Fruit fly (Drosophila melanogaster) Kc167 (cell line): ENCODE measurements around the gene Sirt1.

Source experiments
- Myc ChIP-seq: fragments of >200 bp; optimal IDR thresholded peaks from 2 replicates; lab custom pipeline; 2017; ENCODE audit warnings: missing external identifiers
- Sin3A ChIP-seq: fragments of >200 bp; optimal IDR thresholded peaks from 2 replicates; lab custom pipeline; 2018; ENCODE audit warnings: missing external identifiers
- h ChIP-seq: fragments of >200 bp; optimal IDR thresholded peaks from 3 replicates; lab custom pipeline; 2018; ENCODE audit warnings: missing external identifiers
- insv ChIP-seq: fragments of >200 bp; optimal IDR thresholded peaks from 3 replicates; lab custom pipeline; 2018; ENCODE audit warnings: missing external identifiers
- psq ChIP-seq: fragments of >200 bp; optimal IDR thresholded peaks from 2 replicates; lab custom pipeline; 2017; ENCODE audit warnings: missing external identifiers
- ttk ChIP-seq: sonication (Bioruptor generic); optimal IDR thresholded peaks from 2 replicates; lab custom pipeline; 2017; ENCODE audit warnings: missing external identifiers

Sirt1 gene

DNA sequence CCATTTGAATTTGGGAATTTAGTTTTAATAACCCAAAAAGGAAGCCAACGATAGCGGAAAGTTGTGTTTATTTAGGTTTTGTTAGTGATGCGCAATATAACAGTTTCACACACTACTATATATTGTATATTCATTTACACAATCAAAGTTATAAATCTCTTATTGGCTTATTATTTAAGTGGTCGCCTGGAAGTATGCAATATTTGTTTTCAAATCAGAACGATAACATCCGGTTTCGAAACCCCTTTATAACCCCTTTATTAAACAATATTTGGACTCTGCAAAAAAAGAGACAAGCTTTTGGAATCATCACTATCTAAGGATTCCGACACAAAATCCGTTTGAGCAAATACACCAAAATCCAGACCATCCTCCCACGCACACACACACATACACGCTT, 7.5 kb upstream of the Sirt1 start:
- no peak for TF ChIP-seq Myc (lab: Kevin White, UChicago)
- no peak for TF ChIP-seq insv (lab: Kevin White, UChicago)
- no peak for TF ChIP-seq psq
- no peak for TF ChIP-seq ttk (lab: Kevin White, UChicago)
- TF ChIP-seq h (lab: Kevin White, UChicago) = no peak

DNA sequence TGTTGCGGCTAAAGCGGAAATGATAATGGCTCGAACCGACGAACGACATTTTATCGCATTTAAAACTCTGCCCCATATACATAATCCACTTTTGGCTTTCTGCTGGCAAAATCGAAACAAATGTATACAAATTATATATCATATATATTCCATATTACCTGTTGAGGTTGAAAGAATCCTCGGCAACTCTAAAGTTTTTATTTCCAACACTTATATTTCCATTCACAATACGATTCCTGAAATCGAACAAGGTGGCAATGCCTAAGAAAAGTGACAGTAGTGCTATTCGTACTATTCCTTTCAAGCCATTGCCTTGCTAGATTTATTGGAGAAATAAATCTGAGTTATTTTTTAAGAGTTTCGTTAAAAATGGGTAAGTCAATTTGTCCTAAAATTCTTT, 6.9 kb upstream of the Sirt1 start, which contains the start of gene Pk34A:
Pk34A (plus strand) TSS at position 301 of the 400 bp plus-strand sequence.
- TF ChIP-seq Myc (lab: Kevin White, UChicago) = no peak
- no peak for TF ChIP-seq Sin3A (lab: Kevin White, UChicago)
- no peak for TF ChIP-seq insv (lab: Kevin White, UChicago)
- TF ChIP-seq psq = no peak
- TF ChIP-seq ttk (lab: Kevin White, UChicago) = no peak
- no peak for TF ChIP-seq h (lab: Kevin White, UChicago)

DNA sequence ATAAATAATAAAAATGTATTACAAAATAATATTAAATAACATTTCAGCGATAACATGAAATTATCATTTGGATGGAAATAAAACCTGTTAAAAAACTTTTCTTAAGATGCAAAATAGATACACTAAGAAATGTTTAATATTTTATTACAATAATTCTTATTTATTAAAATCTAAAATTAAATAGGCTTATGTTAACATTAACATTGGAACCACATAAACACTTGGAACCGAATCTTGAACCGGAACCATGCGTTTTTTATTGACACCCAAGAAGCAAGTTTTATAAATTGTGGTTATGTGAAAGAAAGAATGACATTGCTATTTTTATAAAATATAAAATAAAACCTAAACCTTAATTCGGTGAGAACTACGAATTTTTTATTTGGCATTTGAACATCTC, 5.1 kb upstream of the Sirt1 start, which contains the start of gene kmg:
kmg (plus strand) TSS at position 301 of the 400 bp plus-strand sequence.
- TF ChIP-seq h (lab: Kevin White, UChicago) = no peak
- TF ChIP-seq psq = no peak
- TF ChIP-seq Sin3A (lab: Kevin White, UChicago) = no peak
- TF ChIP-seq ttk (lab: Kevin White, UChicago) = no peak
- TF ChIP-seq Myc (lab: Kevin White, UChicago) = no peak
- TF ChIP-seq insv (lab: Kevin White, UChicago) = no peak

DNA sequence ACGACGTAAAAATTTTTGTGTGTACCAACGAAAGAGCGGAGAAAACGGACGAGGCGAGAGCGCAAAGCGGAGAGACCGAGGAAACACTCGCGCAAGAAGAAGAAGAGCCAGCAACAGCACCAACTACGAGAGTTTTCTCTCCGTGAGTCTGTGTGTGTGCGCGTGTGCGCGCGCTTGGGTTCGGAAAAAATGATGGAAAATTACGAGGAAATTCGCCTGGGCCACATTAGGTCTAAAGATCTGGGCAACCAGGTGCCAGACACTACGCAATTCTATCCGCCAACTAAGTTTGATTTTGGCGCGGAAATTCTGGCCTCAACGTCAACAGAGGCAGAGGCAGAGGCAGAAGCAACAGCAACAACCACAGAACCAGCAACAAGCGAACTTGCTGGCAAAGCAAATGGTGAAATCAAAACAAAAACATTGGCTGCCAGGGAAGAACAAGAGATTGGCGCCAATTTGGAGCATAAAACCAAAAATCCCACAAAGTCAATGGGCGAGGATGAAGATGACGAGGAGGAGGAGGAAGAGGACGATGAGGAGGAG, 511 bp downstream of the Sirt1 start, which contains the start of gene DnaJ-H:
DnaJ-H (minus strand) TSS at position 271 of the 546 bp plus-strand sequence.
- peak; percentile 65 for TF ChIP-seq psq
- no peak for TF ChIP-seq Sin3A (lab: Kevin White, UChicago)

DNA sequence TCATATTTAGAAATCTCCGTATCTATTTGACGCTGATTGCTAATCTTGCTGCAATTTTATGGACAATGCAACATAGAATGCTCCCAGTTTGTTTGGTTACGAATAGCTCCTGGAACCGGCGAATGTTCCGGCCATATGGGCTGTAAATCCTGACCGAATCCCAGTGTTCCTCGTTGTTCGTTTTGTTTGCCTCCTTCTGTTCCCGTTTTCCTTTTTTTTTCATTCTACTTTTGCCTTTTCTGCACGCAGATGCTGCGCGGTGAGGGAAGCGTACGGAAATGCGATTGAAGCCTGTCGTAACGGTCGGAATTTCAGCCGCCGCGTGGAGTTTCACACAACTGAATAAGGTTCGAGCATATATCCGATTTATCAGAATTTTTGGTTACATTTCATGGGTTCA, 10.8 kb downstream of the Sirt1 start, which contains the start of gene CG43925:
CG43925 (plus strand) TSS at position 301 of the 400 bp plus-strand sequence.
- TF ChIP-seq psq (no peak), Sin3A (lab: Kevin White, UChicago) (no peak), ttk (lab: Kevin White, UChicago) (no peak), h (lab: Kevin White, UChicago) (no peak), Myc (lab: Kevin White, UChicago) (no peak), insv (lab: Kevin White, UChicago) (no peak)

DNA sequence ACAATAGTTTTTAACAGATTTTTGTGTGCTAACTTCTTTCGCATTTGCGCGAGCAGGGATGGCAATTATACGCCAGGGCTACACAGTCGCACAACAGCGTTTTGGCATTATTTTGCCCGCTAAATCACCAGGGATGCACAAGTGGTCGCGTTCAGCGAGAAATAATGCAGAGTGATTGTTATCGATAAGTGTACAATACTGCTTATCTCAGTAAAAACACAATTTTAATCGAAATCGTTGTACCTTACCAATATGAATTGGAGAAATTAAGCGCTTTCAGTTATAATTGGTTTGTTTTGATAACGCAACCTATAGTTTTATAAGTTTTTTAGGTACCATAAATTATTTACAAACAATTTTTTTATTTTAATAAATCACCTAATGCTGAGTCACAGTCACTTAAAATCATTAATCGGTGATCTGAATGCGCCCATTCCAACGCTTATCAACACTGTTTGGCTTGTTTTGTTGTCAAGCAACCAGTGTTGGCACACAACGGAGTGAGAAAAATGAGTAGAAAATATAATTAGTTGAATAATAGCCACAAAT, 11.4 kb downstream of the Sirt1 start, which contains the start of the genes Sfmbt and CG5439:
Sfmbt (minus strand) TSS at position 85 of the 549 bp plus-strand sequence.
CG5439 (plus strand) TSS at position 450 of the 549 bp plus-strand sequence.
- TF ChIP-seq psq (no peak), h (lab: Kevin White, UChicago) (no peak), Myc (lab: Kevin White, UChicago) (no peak), insv (lab: Kevin White, UChicago) (no peak), Sin3A (lab: Kevin White, UChicago) (no peak), ttk (lab: Kevin White, UChicago) (no peak)

DNA sequence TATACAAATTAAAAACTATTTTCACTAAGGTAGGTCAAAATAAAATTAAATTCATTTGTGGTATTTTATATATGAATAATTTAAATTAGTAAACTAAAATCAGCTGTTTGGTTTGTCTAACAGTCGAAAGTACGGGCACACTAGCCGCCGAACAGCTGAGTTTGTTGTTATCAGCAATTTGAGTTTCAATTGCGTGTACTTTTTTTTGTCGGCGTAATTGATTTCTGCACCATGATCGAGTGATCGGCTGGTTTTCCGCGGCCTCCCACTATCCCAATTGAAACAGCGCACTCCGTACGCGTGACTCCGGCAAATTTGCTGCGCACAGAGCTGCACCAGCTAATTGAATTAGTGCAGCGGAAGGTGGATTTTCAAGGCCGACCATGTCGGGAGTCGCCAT, 13.7 kb downstream of the Sirt1 start, which contains the start of gene Alg7:
Alg7 (plus strand) TSS at position 153 of the 400 bp plus-strand sequence.
- peak; percentile 53 for TF ChIP-seq insv (lab: Kevin White, UChicago)
- no peak for TF ChIP-seq ttk (lab: Kevin White, UChicago)

DNA sequence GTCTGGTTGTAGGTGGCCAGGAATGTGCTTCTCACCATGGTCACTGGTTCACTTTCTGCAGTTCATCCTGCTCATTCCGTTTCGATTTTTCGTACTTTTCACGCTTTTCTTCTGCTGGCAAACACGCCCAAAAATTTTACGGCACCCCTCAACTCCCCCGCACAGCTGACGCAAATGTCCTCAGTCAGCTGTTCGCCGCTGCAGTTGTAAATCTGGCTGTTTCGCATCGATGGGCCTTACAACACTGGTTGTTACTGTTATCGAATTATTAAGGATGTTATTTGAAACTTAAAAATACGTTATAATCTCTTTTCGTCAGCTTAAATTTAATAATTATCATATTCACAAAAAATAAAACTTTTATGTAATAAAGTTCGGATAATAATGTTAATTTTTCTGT, 17.1 kb downstream of the Sirt1 start, which contains the start of gene Mgat3:
Mgat3 (minus strand) TSS at position 182 of the 400 bp plus-strand sequence.
- no peak for TF ChIP-seq Myc (lab: Kevin White, UChicago)
- no peak for TF ChIP-seq psq
- TF ChIP-seq h (lab: Kevin White, UChicago) = no peak
- TF ChIP-seq Sin3A (lab: Kevin White, UChicago) = no peak
- no peak for TF ChIP-seq insv (lab: Kevin White, UChicago)
- TF ChIP-seq ttk (lab: Kevin White, UChicago) = no peak

DNA sequence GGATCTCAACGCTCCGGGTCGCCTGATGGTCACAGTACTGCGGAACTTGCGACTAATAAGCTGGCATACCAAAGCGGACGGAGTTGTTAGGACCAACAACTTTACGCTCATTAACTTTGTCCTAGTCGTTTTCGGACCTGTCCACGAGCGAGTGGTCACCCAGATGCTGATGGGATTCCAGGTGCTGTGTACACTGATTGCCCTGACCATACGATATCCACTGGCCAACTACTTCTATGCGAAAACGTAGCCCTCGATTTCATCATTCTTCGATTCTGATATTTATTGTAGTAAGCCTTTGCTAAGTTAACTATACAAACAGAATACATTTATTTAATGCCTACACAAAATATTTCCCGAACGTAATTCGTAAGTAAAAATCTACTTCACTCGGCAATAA, 17.8 kb downstream of the Sirt1 start, which contains the start of gene Rsph1:
Rsph1 (plus strand) TSS at position 301 of the 400 bp plus-strand sequence.
- no peak for TF ChIP-seq Myc (lab: Kevin White, UChicago)
- TF ChIP-seq ttk (lab: Kevin White, UChicago) = no peak
- TF ChIP-seq insv (lab: Kevin White, UChicago) = no peak
- no peak for TF ChIP-seq h (lab: Kevin White, UChicago)
- TF ChIP-seq psq = no peak
- no peak for TF ChIP-seq Sin3A (lab: Kevin White, UChicago)

DNA sequence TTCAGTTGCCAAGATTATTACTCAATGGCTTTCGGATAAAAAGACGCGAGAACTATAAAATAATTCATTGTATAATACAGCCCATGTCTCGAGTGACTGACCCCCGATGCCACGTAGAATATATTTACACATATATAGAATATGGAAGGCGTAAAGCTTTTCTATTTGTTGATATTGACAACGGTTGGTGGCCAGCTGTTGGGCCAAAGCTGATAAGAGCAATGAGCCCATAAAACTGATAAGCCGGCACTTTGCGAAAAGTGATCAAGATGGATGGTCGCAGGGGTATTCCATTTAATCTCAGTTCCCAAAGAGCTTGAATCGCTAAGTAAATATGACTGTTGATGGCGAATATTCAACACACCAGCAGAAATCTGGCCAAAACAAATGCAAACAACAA, 25.2 kb downstream of the Sirt1 start:
- no peak for TF ChIP-seq h (lab: Kevin White, UChicago)
- TF ChIP-seq psq = no peak
- no peak for TF ChIP-seq ttk (lab: Kevin White, UChicago)
- TF ChIP-seq Myc (lab: Kevin White, UChicago) = no peak
- TF ChIP-seq insv (lab: Kevin White, UChicago) = no peak
- no peak for TF ChIP-seq Sin3A (lab: Kevin White, UChicago)

DNA sequence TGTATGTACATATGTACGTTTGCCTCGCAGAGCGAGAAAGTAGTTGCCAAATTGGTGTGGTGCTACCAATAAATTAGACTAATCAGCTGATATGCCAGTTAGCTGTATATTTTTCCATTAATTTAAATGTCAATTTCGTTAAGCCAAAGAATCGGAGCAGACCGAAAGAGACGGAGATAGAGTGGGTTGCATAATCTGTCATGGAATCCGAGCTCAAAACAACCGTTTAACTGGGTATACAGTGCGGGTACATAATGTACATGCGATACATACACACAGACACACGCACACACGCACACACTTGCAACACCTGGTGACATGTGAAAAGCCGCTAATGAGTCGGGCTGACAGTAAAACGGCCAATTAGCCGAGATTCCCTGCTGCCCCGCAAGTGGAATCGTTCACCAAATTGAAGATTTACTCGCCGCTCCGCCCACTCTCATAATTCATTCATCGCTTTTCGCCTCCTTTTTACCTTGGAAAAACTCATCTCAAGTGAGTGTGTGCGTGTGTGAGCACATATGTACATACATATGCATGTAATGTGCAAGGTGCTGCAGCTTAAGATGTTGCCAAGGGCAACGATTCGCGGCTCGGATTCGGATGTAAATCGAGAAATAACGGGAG, 25.8 kb downstream of the Sirt1 start:
- TF ChIP-seq insv (lab: Kevin White, UChicago) (no peak), h (lab: Kevin White, UChicago) (no peak), Sin3A (lab: Kevin White, UChicago) (no peak), Myc (lab: Kevin White, UChicago) (no peak), ttk (lab: Kevin White, UChicago) (no peak), psq (no peak)
